Fruit fly (Drosophila melanogaster): Measurements from ENCODE around the gene pip.

pip gene

DNA sequence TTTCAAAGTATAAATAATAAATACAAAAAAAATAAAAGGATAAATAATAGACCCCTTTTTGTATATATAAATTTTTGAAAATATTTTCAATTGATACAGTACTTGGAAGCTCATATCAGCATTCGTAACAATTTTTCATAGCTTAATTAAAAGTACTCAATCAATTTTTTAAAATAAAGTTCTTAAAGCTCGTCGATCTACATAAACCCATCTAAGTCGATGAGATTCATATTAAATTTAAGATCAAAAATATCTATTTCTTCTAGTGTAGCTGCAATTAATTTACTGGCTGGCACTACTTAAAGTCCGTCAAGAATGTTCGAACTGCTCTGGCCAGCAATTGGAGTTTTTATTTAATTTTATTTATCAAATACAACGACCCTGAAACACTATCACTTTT, 731 bp downstream of the pip start (continued):
- TF ChIP-seq Fer2 (tag; optimal IDR thresholded peaks at IDR 0.05) (no peak), CG34376 (GFP tag; optimal IDR thresholded peaks at IDR 0.05) (no peak), CG18262 (tag; optimal IDR thresholded peaks at IDR 0.05) (peak; percentile 27), stc (GFP tag; IDR thresholded peaks at IDR 0.05) (no peak), gem (tag; optimal IDR thresholded peaks at IDR 0.05) (peak; percentile 11), B-H2 (GFP tag; optimal IDR thresholded peaks at IDR 0.05) (no peak), usp (GFP tag; optimal IDR thresholded peaks at IDR 0.05) (no peak), nau (GFP tag; optimal IDR thresholded peaks at IDR 0.05) (no peak), zfh1 (GFP tag; IDR thresholded peaks at IDR 0.05) (no peak), Neu2 (GFP tag; optimal IDR thresholded peaks at IDR 0.05; ENCODE audit: borderline replicate concordance) (no peak), CG31224 (GFP tag; IDR thresholded peaks at IDR 0.05) (no peak), CG11696 (GFP tag; IDR thresholded peaks at IDR 0.05) (no peak), ATbp (GFP tag; optimal IDR thresholded peaks at IDR 0.05) (no peak), rib (GFP tag; IDR thresholded peaks at IDR 0.05) (no peak), CG13424 (tag; optimal IDR thresholded peaks at IDR 0.05) (no peak)

DNA sequence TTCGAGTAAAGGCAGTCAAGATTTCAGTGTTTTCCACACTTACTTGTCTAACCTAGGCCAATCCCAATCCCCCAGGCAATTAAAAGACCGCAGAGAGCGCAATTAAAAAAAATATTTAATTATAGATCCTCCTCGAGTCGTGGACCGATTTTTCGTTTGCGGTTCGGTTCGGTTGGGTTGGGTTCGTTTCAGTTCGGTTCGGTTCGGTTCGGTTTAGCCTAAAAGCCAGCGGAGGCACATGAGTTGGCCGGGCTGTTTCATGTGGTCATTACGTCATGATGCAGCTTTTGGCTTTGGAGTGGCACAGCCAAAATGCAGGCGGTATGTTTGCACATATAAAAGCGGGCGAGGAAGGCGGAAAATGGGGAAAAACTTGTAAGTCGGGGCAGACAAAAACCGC, 5.6 kb downstream of the pip start:
- TF ChIP-seq sim (GFP tag; IDR thresholded peaks at IDR 0.05) (no peak), CG5180 (GFP tag; optimal IDR thresholded peaks at IDR 0.05) (peak; percentile 63), Ets65A (GFP tag) (peak; percentile 53), dm (GFP tag; optimal IDR thresholded peaks at IDR 0.05) (no peak), CG18764 (GFP tag; optimal IDR thresholded peaks at IDR 0.05) (no peak), CG10543 (GFP tag; optimal IDR thresholded peaks at IDR 0.05) (no peak), CG13296 (GFP tag; optimal IDR thresholded peaks at IDR 0.05) (no peak), Deaf1 (tag; optimal IDR thresholded peaks at IDR 0.05) (peak; percentile 56), Mad (GFP tag; optimal IDR thresholded peaks at IDR 0.05) (no peak)

DNA sequence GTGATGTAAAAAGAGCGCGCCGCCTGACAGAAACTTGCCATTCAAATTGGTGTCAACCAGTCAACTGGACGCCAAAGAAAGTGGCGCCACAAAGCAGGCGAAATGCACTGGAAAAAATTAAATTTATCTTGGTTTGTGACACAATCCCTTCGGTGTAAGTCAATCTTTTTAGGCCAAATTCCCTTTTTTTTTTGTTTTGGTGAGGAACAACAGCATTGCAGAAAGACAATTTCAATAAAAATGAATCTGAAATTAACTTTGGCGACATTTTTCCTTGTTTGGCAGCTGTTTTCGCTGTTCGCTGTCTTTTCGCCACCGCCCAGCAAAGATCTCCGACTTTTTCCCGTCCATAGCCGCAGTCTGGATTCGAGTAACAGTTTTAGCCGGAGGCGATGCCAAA, 7.9 kb downstream of the pip start:
- TF ChIP-seq gcm2 (GFP tag; optimal IDR thresholded peaks at IDR 0.05), result no peak
- TF ChIP-seq Drgx (GFP tag; IDR thresholded peaks at IDR 0.05), result peak; percentile 41; the same call in 1 of the 2 replicates

DNA sequence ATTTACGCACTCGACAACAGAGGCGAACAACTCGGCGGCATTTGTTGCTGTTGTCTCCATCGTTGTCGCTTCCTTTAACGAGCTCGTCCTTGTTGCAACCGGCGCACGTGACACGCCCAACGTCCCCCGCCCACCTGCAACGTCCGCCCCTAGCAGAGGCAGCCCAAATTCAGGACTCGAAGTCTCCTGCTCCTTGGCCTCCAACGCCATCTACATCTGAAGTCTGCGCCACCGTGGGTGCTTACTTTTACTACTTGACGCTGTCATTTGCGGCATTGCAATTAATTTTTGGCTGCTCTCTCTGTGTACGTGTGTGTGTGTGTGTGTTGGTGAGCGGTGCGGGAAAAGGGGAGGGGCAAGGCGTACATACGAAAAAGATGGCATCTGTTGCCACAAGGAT, 9.3 kb downstream of the pip start:
- TF ChIP-seq CTCF (GFP tag; optimal IDR thresholded peaks at IDR 0.05), result peak; percentile 58
- no peak for TF ChIP-seq trem (tag; optimal IDR thresholded peaks at IDR 0.05)
- TF ChIP-seq Dref (GFP tag; IDR thresholded peaks at IDR 0.05), result 0 out of 2 replicates have a peak, but pooled peaks have one; percentile 3
- TF ChIP-seq CG11695 (GFP tag; IDR thresholded peaks at IDR 0.05), result no peak

DNA sequence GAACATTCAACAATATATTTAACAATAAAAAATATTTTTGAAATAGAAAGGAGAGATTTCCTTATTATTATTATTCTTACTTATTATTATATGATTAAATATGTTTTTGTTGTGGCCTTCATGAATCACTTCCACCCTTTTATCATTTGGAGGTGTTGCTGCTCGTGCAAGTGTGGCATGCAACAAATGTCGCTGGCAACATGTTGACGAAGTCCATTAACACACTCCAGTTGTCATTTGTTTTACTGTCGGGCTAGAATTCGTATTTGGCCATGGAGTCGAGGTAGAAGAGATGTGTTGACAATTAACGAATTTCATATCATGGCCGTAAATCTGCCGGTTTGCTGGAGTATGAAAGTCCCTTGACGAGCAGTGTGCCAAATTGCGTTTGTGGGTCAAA, 10.2 kb downstream of the pip start:
- TF ChIP-seq CG1233 (GFP tag; optimal IDR thresholded peaks at IDR 0.05), result no peak
- no peak for TF ChIP-seq CG11085 (GFP tag; IDR thresholded peaks at IDR 0.05)
- TF ChIP-seq C15 (GFP tag; IDR thresholded peaks at IDR 0.05), result no peak
- TF ChIP-seq CG11504 (tag; optimal IDR thresholded peaks at IDR 0.05), result peak; percentile 90

DNA sequence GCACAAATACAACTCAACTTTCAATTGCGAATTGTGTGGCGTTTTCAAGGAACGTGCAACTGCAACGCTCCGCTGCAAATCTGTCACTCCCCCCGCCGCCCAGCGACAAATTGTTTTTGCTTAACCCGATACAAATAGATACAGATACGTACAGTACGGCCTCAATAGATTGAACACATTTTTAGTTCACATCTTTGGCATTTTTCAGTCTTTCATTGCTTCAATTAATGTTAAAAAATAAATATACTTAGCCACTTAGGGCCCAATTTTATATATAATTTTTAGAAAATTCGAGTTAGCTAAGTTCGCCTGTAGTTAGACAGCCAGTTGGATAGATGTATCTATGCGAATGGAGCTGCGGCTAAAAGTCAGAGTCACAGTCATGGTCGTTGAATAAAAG, 11.4 kb downstream of the pip start:
- TF ChIP-seq CG13424 (tag; optimal IDR thresholded peaks at IDR 0.05) (peak; percentile 26), repo (GFP tag; optimal IDR thresholded peaks at IDR 0.05) (no peak), crol (GFP tag; IDR thresholded peaks at IDR 0.05) (no peak), CG7987 (GFP tag; optimal IDR thresholded peaks at IDR 0.05) (no peak), ranshi (GFP tag; IDR thresholded peaks at IDR 0.05) (no peak), p53 (GFP tag; optimal IDR thresholded peaks at IDR 0.05) (no peak), Hey (tag; optimal IDR thresholded peaks at IDR 0.05) (no peak), CG8089 (GFP tag; optimal IDR thresholded peaks at IDR 0.05) (no peak), MBD-R2 (GFP tag; IDR thresholded peaks at IDR 0.05) (no peak), CG12299 (tag; optimal IDR thresholded peaks at IDR 0.05) (no peak), CG6254 (GFP tag; optimal IDR thresholded peaks at IDR 0.05) (no peak), CrebB (tag; optimal IDR thresholded peaks at IDR 0.05) (no peak), Max (GFP tag; optimal IDR thresholded peaks at IDR 0.05) (no peak), chinmo (GFP tag; IDR thresholded peaks at IDR 0.05; ENCODE audit: partially characterized antibody) (no peak)
